Worm (Caenorhabditis elegans): Measurements from ENCODE around the gene arrd-12.
"Not testable (repeated sequence)": the region's sequence is repeated elsewhere in the genome, so short reads cannot be mapped to it uniquely, and the experiment has no call there.

arrd-12 gene

ce11 chrII:13789714-13790113 is 23.7 kb downstream of the arrd-12 start:
- TF ChIP-seq nhr-42 (GFP tag; IDR thresholded peaks at IDR 0.05) (peak; percentile 51; the same call in 1 of the 2 replicates), skn-1 (tag; optimal IDR thresholded peaks at IDR 0.05) (no peak), set-16 (GFP tag; IDR thresholded peaks at IDR 0.05) (0 out of 2 replicates have a peak, but pooled peaks have one; percentile 8), ctbp-1 (GFP tag; IDR thresholded peaks at IDR 0.05) (no peak), unc-62 (GFP tag; optimal IDR thresholded peaks at IDR 0.05 in 1 of 2) (peak in 1 of 2 experiments; percentile 70), unc-62 (tag; optimal IDR thresholded peaks at IDR 0.05) (no peak), Y48G9A.11 (GFP tag; IDR thresholded peaks at IDR 0.05) (no peak), madf-5 (GFP tag; IDR thresholded peaks at IDR 0.05) (no peak), zfp-2 (tag; optimal IDR thresholded peaks at IDR 0.05) (no peak), mxl-2 (GFP tag; conservative IDR thresholded peaks at IDR 0.05) (no peak), egl-43 (GFP tag; IDR thresholded peaks at IDR 0.05) (no peak), nhr-102 (tag; optimal IDR thresholded peaks at IDR 0.05) (no peak), hlh-30 (tag; optimal IDR thresholded peaks at IDR 0.05; ENCODE audit: insufficient read depth) (no peak), ZK546.5 (tag; optimal IDR thresholded peaks at IDR 0.05) (no peak), nhr-111 (GFP tag; optimal IDR thresholded peaks at IDR 0.05) (no peak), F49E8.2 (tag; optimal IDR thresholded peaks at IDR 0.05; ENCODE audit: borderline replicate concordance) (no peak), fos-1 (tag; optimal IDR thresholded peaks at IDR 0.05) (no peak)

- TF ChIP-seq set-16 (GFP tag; IDR thresholded peaks at IDR 0.05): peak; percentile 90
- TF ChIP-seq pha-4 (GFP tag; IDR thresholded peaks at IDR 0.05): peak; percentile 32; the same call in 1 of the 2 replicates
- TF ChIP-seq pha-4 (tag; optimal IDR thresholded peaks at IDR 0.05): not testable (repeated sequence)
- TF ChIP-seq egl-43 (GFP tag; IDR thresholded peaks at IDR 0.05): 0 out of 2 replicates have a peak, but pooled peaks have one; percentile 15
These were observed 24.6 kb downstream of the arrd-12 start for ce11 chrII:13790701-13791100.

ce11 chrII:13791570-13792279 is 25.7 kb downstream of the arrd-12 start, which contains the start of gene ZK131.11:
TSS of gene ZK131.11 (plus strand) at chrII:13792229.
- TF ChIP-seq egl-27 (tag; optimal IDR thresholded peaks at IDR 0.05) (no peak), aha-1 (tag) (peak; percentile 92)

- TF ChIP-seq unc-130 (GFP tag; optimal IDR thresholded peaks at IDR 0.05): no peak
- peak; percentile 28 for TF ChIP-seq aha-1 (tag)
- no peak for TF ChIP-seq hlh-30 (tag; optimal IDR thresholded peaks at IDR 0.05; ENCODE audit: insufficient read depth)
- no peak for TF ChIP-seq lim-7 (GFP tag; IDR thresholded peaks at IDR 0.05)
- peak; percentile 70 for TF ChIP-seq set-16 (GFP tag; IDR thresholded peaks at IDR 0.05)
- no peak for TF ChIP-seq lin-15B (tag; optimal IDR thresholded peaks at IDR 0.05)
These were observed 29.1 kb downstream of the arrd-12 start for ce11 chrII:13795160-13795559.

ce11 chrII:13796312-13796711 is 30.3 kb downstream of the arrd-12 start:
- TF ChIP-seq nhr-41 (GFP tag; IDR thresholded peaks at IDR 0.05) (no peak), pha-4 (GFP tag; IDR thresholded peaks at IDR 0.05) (no peak), pha-4 (tag; optimal IDR thresholded peaks at IDR 0.05) (no peak), hmg-1.1 (GFP tag; IDR thresholded peaks at IDR 0.05) (no peak), hlh-11 (tag; optimal IDR thresholded peaks at IDR 0.05) (no peak), madf-5 (GFP tag; IDR thresholded peaks at IDR 0.05) (no peak)

- TF ChIP-seq lim-7 (GFP tag; IDR thresholded peaks at IDR 0.05) (no peak), zfp-2 (tag; optimal IDR thresholded peaks at IDR 0.05) (no peak), madf-9 (GFP tag; conservative IDR thresholded peaks at IDR 0.05) (no peak), egl-27 (tag; optimal IDR thresholded peaks at IDR 0.05) (no peak), snpc-1.2 (GFP tag; IDR thresholded peaks at IDR 0.05) (no peak), cey-2 (tag; optimal IDR thresholded peaks at IDR 0.05; ENCODE audit: borderline replicate concordance, insufficient read depth) (no peak), sdz-12 (GFP tag; optimal IDR thresholded peaks at IDR 0.05) (no peak), nhr-11 (tag; optimal IDR thresholded peaks at IDR 0.05) (no peak)
These were observed 40.2 kb downstream of the arrd-12 start for ce11 chrII:13806269-13806668.

Data from whole organism, L4 larva.